Worm (Caenorhabditis elegans) whole organism, late embryonic: ENCODE results near the gene F55A4.7.

ENCODE experiments used
- T23F11.4 ChIP-seq: fragments of 200-800 bp; sonication (Bioruptor generic); optimal IDR thresholded peaks from 2 replicates; lab custom pipeline; 2018; ENCODE audit warnings: mild to moderate bottlenecking, missing genetic modification characterization, missing compliant biosample characterization
- ama-1 ChIP-seq: fragments of 150-350 bp; optimal IDR thresholded peaks from 2 replicates; lab custom pipeline; 2014
- ceh-2 ChIP-seq: sonication (generic microtip); optimal IDR thresholded peaks from 2 replicates; lab custom pipeline; 2016; ENCODE audit warnings: missing genotype, missing genetic modification characterization, missing compliant biosample characterization
- ceh-24 ChIP-seq: sonication (generic microtip); optimal IDR thresholded peaks from 2 replicates; lab custom pipeline; 2016; ENCODE audit warnings: mild to moderate bottlenecking, missing genetic modification characterization, missing compliant biosample characterization
- lim-6 ChIP-seq: sonication (generic microtip); optimal IDR thresholded peaks from 2 replicates; lab custom pipeline; 2016; ENCODE audit warnings: missing genetic modification characterization, missing compliant biosample characterization
- nfya-1 ChIP-seq: sonication (generic microtip); optimal IDR thresholded peaks from 2 replicates; lab custom pipeline; 2017; ENCODE audit warnings: missing genetic modification characterization, mild to moderate bottlenecking, missing compliant biosample characterization, antibody characterized with exemption, moderate library complexity
- sox-4 ChIP-seq: sonication (generic microtip); optimal IDR thresholded peaks from 2 replicates; lab custom pipeline; 2017; ENCODE audit warnings: mild to moderate bottlenecking, missing genetic modification characterization, inconsistent platforms, missing compliant biosample characterization
- tbx-2 ChIP-seq: sonication (generic microtip); optimal IDR thresholded peaks from 2 replicates; lab custom pipeline; 2016; ENCODE audit warnings: missing genetic modification characterization, missing compliant biosample characterization
- tbx-7 ChIP-seq: sonication (generic microtip); optimal IDR thresholded peaks from 2 replicates; lab custom pipeline; 2016; ENCODE audit warnings: missing genotype, missing genetic modification characterization, missing compliant biosample characterization

DNA sequence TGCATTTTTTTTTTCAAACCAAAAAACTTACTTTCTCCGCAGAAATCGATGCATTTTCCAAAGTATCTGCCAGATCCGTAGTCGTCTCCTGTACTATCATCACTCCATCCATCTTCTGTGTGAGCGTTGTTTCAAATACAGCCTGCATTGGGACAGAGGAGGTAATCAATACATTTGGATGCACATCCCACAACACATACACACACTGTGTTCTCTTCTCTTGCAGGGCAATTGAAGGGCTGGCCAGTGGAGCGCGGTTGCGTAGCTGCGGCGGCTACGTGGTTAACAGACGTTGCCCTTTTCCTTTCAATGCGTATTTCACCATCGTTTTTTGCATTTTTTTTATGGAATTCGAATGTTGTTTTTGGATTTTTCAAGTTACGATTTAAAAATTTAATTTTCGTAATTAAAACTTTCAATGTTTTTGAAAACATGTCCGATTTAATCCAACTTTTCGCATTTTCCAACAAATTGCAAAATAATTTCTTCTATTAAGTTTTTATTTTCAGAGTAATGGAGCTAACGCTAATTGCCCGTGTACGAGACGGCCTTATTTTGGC is 3.1 kb downstream of the F55A4.7 start, which contains the start of the genes stau-1 and sec-22:
- peak; percentile 15 for TF ChIP-seq tbx-2 (tag; lab: Kevin White, UChicago)
- TF ChIP-seq nfya-1 (tag; lab: Kevin White, UChicago): peak; percentile 1
- no peak for TF ChIP-seq T23F11.4 (GFP tag; lab: Kevin White, UChicago)
- no peak for TF ChIP-seq tbx-7 (tag; lab: Kevin White, UChicago)
- no peak for TF ChIP-seq ceh-24 (tag; lab: Kevin White, UChicago)
- no peak for TF ChIP-seq sox-4
- TF ChIP-seq ama-1 (lab: Kevin White, UChicago): no peak
- no peak for TF ChIP-seq ceh-2
- no peak for TF ChIP-seq lim-6 (tag; lab: Kevin White, UChicago)
